Fruit fly (Drosophila melanogaster) whole organism, embryonic: ENCODE results near the gene CG7239.

Source experiments
- Atf6 ChIP-seq: fragments of 200-800 bp; sonication (Bioruptor generic); IDR thresholded peaks from 2 replicates; pipeline ENCODE4 v1.3.6; 2022; ENCODE audit warnings: missing biosample characterization, missing genetic modification characterization
- CG10267 ChIP-seq: fragments of 200-800 bp; sonication (Bioruptor generic); optimal IDR thresholded peaks from 2 replicates; lab custom pipeline; 2018; ENCODE audit warnings: missing biosample characterization, mild to moderate bottlenecking, missing genetic modification characterization, moderate library complexity
- CG15479 ChIP-seq: fragments of 200-800 bp; sonication (Bioruptor generic); optimal IDR thresholded peaks from 3 replicates; lab custom pipeline; 2019; ENCODE audit warnings: missing biosample characterization, mild to moderate bottlenecking, missing genetic modification characterization, moderate library complexity
- CG15601 ChIP-seq: fragments of 200-800 bp; sonication (Bioruptor generic); optimal IDR thresholded peaks from 3 replicates; lab custom pipeline; 2019; ENCODE audit warnings: missing biosample characterization, mild to moderate bottlenecking, missing genetic modification characterization, moderate library complexity
- CG1602 ChIP-seq: fragments of 200-800 bp; sonication (Bioruptor generic); optimal IDR thresholded peaks from 3 replicates; lab custom pipeline; 2016; ENCODE audit warnings: missing biosample characterization, missing genetic modification characterization
- CG2116 ChIP-seq: fragments of 200-800 bp; sonication (Bioruptor generic); optimal IDR thresholded peaks from 3 replicates; lab custom pipeline; 2018; ENCODE audit warnings: missing biosample characterization, mild to moderate bottlenecking, missing genetic modification characterization
- CG33557 ChIP-seq: fragments of 200-800 bp; sonication (Bioruptor generic); optimal IDR thresholded peaks from 2 replicates; lab custom pipeline; 2019; ENCODE audit warnings: missing biosample characterization, mild to moderate bottlenecking, missing genetic modification characterization, moderate library complexity
- CG42726 ChIP-seq: fragments of 200-800 bp; sonication (Bioruptor generic); IDR thresholded peaks from 2 replicates; pipeline ENCODE4 v1.3.6; 2022; ENCODE audit warnings: missing biosample characterization, missing genetic modification characterization; ENCODE audit not compliant: partially characterized antibody
- CG4328 ChIP-seq: fragments of 200-800 bp; sonication (Bioruptor generic); optimal IDR thresholded peaks from 3 replicates; lab custom pipeline; 2017; ENCODE audit warnings: missing biosample characterization, missing genetic modification reagents, missing genetic modification characterization
- CG4617 ChIP-seq: fragments of 200-800 bp; sonication (Bioruptor generic); optimal IDR thresholded peaks from 3 replicates; lab custom pipeline; 2016; ENCODE audit warnings: missing biosample characterization, missing genetic modification characterization, borderline replicate concordance
- CG4730 ChIP-seq: fragments of 200-800 bp; sonication (Bioruptor generic); IDR thresholded peaks from 2 replicates; pipeline ENCODE4 v1.3.6; 2022; ENCODE audit warnings: missing biosample characterization, missing genetic modification characterization
- CG6765 ChIP-seq: fragments of 200-800 bp; sonication (Bioruptor generic); optimal IDR thresholded peaks from 3 replicates; lab custom pipeline; 2017; ENCODE audit warnings: missing biosample characterization, mild to moderate bottlenecking, missing genetic modification characterization
- CG8944 ChIP-seq: fragments of 200-800 bp; sonication (Bioruptor generic); optimal IDR thresholded peaks from 3 replicates; lab custom pipeline; 2016; ENCODE audit warnings: missing biosample characterization, missing genetic modification characterization
- CG9609 ChIP-seq: fragments of 200-800 bp; sonication (Bioruptor generic); optimal IDR thresholded peaks from 3 replicates; lab custom pipeline; 2016; ENCODE audit warnings: missing biosample characterization, missing genetic modification characterization
- CG9932 ChIP-seq: fragments of 200-800 bp; sonication (Bioruptor generic); IDR thresholded peaks from 2 replicates; pipeline ENCODE4 v1.3.6; 2022; ENCODE audit warnings: missing biosample characterization, missing genetic modification characterization
- Camta ChIP-seq: fragments of 200-800 bp; sonication (Bioruptor generic); optimal IDR thresholded peaks from 2 replicates; lab custom pipeline; 2016; ENCODE audit warnings: missing biosample characterization, missing genetic modification characterization
- Dp ChIP-seq: fragments of 200-800 bp; sonication (Bioruptor generic); optimal IDR thresholded peaks from 2 replicates; lab custom pipeline; 2018; ENCODE audit warnings: missing biosample characterization, mild to moderate bottlenecking, missing genetic modification characterization, moderate library complexity
- HLH54F ChIP-seq: fragments of 200-800 bp; sonication (Bioruptor generic); optimal IDR thresholded peaks from 3 replicates; lab custom pipeline; 2016; ENCODE audit warnings: missing biosample characterization, missing genetic modification characterization
- Hr3 ChIP-seq: fragments of 200-800 bp; sonication (Bioruptor generic); optimal IDR thresholded peaks from 3 replicates; lab custom pipeline; 2016; ENCODE audit warnings: missing biosample characterization, missing genetic modification characterization
- Hr78 ChIP-seq, 2 experiments: fragments of 200-800 bp in 1 of 2; fragments of >200 bp in 1 of 2; sonication (Bioruptor generic) in 1 of 2; optimal IDR thresholded peaks; 2 replicates each; lab custom pipeline; 2017 to 2019; ENCODE audit warnings: missing biosample characterization in 2 of 2, missing genetic modification characterization in 2 of 2, mild to moderate bottlenecking in 1 of 2, moderate library complexity in 1 of 2
- Lim3 ChIP-seq: fragments of 200-800 bp; sonication (Bioruptor generic); IDR thresholded peaks from 2 replicates; pipeline ENCODE4 v1.3.6; 2022; ENCODE audit warnings: missing biosample characterization, missing genetic modification characterization
- Opbp ChIP-seq: fragments of 200-800 bp; sonication (Bioruptor generic); IDR thresholded peaks from 3 replicates; pipeline ENCODE4 v1.3.6; 2022; ENCODE audit warnings: missing biosample characterization, missing genetic modification characterization; ENCODE audit not compliant: partially characterized antibody
- Ptx1 ChIP-seq: fragments of 200-800 bp; sonication (Bioruptor generic); IDR thresholded peaks from 2 replicates; pipeline ENCODE4 v1.3.6; 2022; ENCODE audit warnings: missing biosample characterization, missing genetic modification characterization
- Scr ChIP-seq: fragments of 200-800 bp; sonication (Bioruptor generic); IDR thresholded peaks from 2 replicates; pipeline ENCODE4 v1.3.6; 2022; ENCODE audit warnings: missing biosample characterization, missing genetic modification characterization; ENCODE audit not compliant: partially characterized antibody
- Side ChIP-seq: fragments of 200-800 bp; sonication (Bioruptor generic); optimal IDR thresholded peaks from 2 replicates; lab custom pipeline; 2016; ENCODE audit warnings: missing biosample characterization, missing genetic modification characterization
- Sry-β ChIP-seq: fragments of 200-800 bp; sonication (Bioruptor generic); optimal IDR thresholded peaks from 2 replicates; lab custom pipeline; 2018; ENCODE audit warnings: missing biosample characterization, mild to moderate bottlenecking, missing genetic modification characterization, moderate library complexity
- Trl ChIP-seq, 3 experiments: fragments of >200 bp in 2 of 3; fragments of 200-800 bp in 1 of 3; sonication (Bioruptor generic) in 1 of 3; optimal IDR thresholded peaks; 2 replicates in 1 of 3; 3 replicates in 2 of 3; lab custom pipeline; 2016 to 2017; ENCODE audit warnings: missing biosample characterization in 1 of 3, missing genetic modification characterization in 1 of 3
- Xbp1 ChIP-seq: fragments of 200-800 bp; sonication (Bioruptor generic); optimal IDR thresholded peaks from 3 replicates; lab custom pipeline; 2016; ENCODE audit warnings: missing biosample characterization, mild to moderate bottlenecking, missing genetic modification characterization
- YL-1 ChIP-seq: fragments of 200-800 bp; sonication (Bioruptor generic); optimal IDR thresholded peaks from 3 replicates; lab custom pipeline; 2017; ENCODE audit warnings: missing biosample characterization, mild to moderate bottlenecking, missing genetic modification characterization
- ab ChIP-seq: fragments of 200-800 bp; sonication (Bioruptor generic); optimal IDR thresholded peaks from 2 replicates; lab custom pipeline; 2016; ENCODE audit warnings: missing biosample characterization, missing genetic modification characterization
- aop ChIP-seq: fragments of 200-800 bp; sonication (Bioruptor generic); IDR thresholded peaks from 2 replicates; pipeline ENCODE4 v1.3.6; 2022; ENCODE audit warnings: missing biosample characterization, missing genetic modification characterization
- ara ChIP-seq: fragments of 200-800 bp; sonication (Bioruptor generic); IDR thresholded peaks from 2 replicates; pipeline ENCODE4 v1.3.6; 2022; ENCODE audit warnings: missing biosample characterization, missing genetic modification characterization
- bigmax ChIP-seq: fragments of 200-800 bp; sonication (Bioruptor generic); optimal IDR thresholded peaks from 2 replicates; lab custom pipeline; 2018; ENCODE audit warnings: missing biosample characterization, mild to moderate bottlenecking, missing genetic modification characterization
- cg ChIP-seq: fragments of 200-800 bp; sonication (Bioruptor generic); optimal IDR thresholded peaks from 3 replicates; lab custom pipeline; 2019; ENCODE audit warnings: missing biosample characterization, mild to moderate bottlenecking, missing genetic modification characterization, moderate library complexity
- danr ChIP-seq: fragments of 200-800 bp; sonication (Bioruptor generic); IDR thresholded peaks from 2 replicates; pipeline ENCODE4 v1.3.6; 2022; ENCODE audit warnings: missing biosample characterization, missing genetic modification characterization
- en ChIP-seq: fragments of 200-800 bp; sonication (Bioruptor generic); optimal IDR thresholded peaks from 2 replicates; lab custom pipeline; 2016; ENCODE audit warnings: missing biosample characterization, missing genetic modification characterization
- fd102C ChIP-seq: fragments of 200-800 bp; sonication (Bioruptor generic); optimal IDR thresholded peaks from 2 replicates; lab custom pipeline; 2018; ENCODE audit warnings: missing biosample characterization, mild to moderate bottlenecking, missing genetic modification characterization, moderate library complexity
- fd3F ChIP-seq: fragments of 200-800 bp; sonication (Bioruptor generic); optimal IDR thresholded peaks from 2 replicates; lab custom pipeline; 2018; ENCODE audit warnings: missing biosample characterization, mild to moderate bottlenecking, missing genetic modification characterization, moderate library complexity
- ham ChIP-seq: fragments of 200-800 bp; sonication (Bioruptor generic); IDR thresholded peaks from 2 replicates; pipeline ENCODE4 v1.3.6; 2022; ENCODE audit warnings: missing biosample characterization, missing genetic modification characterization
- inv ChIP-seq: fragments of 200-800 bp; sonication (Bioruptor generic); IDR thresholded peaks from 2 replicates; pipeline ENCODE4 v1.3.6; 2022; ENCODE audit warnings: missing biosample characterization, missing genetic modification characterization; ENCODE audit not compliant: partially characterized antibody
- kah ChIP-seq: fragments of 200-800 bp; sonication (Bioruptor generic); optimal IDR thresholded peaks from 2 replicates; lab custom pipeline; 2018; ENCODE audit warnings: missing biosample characterization, mild to moderate bottlenecking, missing genetic modification characterization
- kay ChIP-seq: fragments of 200-800 bp; sonication (Bioruptor generic); optimal IDR thresholded peaks from 2 replicates; lab custom pipeline; 2016; ENCODE audit warnings: missing biosample characterization, missing genetic modification characterization
- ken ChIP-seq: fragments of 200-800 bp; sonication (Bioruptor generic); IDR thresholded peaks from 3 replicates; pipeline ENCODE4 v1.3.6; 2022; ENCODE audit warnings: missing biosample characterization, missing genetic modification characterization
- otp ChIP-seq: fragments of 200-800 bp; sonication (Bioruptor generic); IDR thresholded peaks from 3 replicates; pipeline ENCODE4, ENCODE4 v1.3.6; 2022; ENCODE audit warnings: missing biosample characterization, missing genetic modification characterization
- pfk ChIP-seq: fragments of 200-800 bp; sonication (Bioruptor generic); optimal IDR thresholded peaks from 2 replicates; lab custom pipeline; 2018; ENCODE audit warnings: missing biosample characterization, mild to moderate bottlenecking, missing genetic modification characterization, moderate library complexity
- pnt ChIP-seq: fragments of 200-800 bp; sonication (Bioruptor generic); optimal IDR thresholded peaks from 3 replicates; lab custom pipeline; 2016; ENCODE audit warnings: missing biosample characterization, missing genetic modification characterization
- psq ChIP-seq: fragments of 200-800 bp; sonication (Bioruptor generic); optimal IDR thresholded peaks from 2 replicates; lab custom pipeline; 2017; ENCODE audit warnings: missing biosample characterization, missing genetic modification characterization
- scrt ChIP-seq: fragments of 200-800 bp; sonication (Bioruptor generic); optimal IDR thresholded peaks from 2 replicates; lab custom pipeline; 2018; ENCODE audit warnings: missing biosample characterization, mild to moderate bottlenecking, missing genetic modification characterization, moderate library complexity
- sob ChIP-seq: fragments of 200-800 bp; sonication (Bioruptor generic); IDR thresholded peaks from 2 replicates; pipeline ENCODE4 v1.3.6; 2022; ENCODE audit warnings: missing biosample characterization, missing genetic modification characterization
- toy ChIP-seq: fragments of 200-800 bp; sonication (Bioruptor generic); IDR thresholded peaks from 2 replicates; pipeline ENCODE4 v1.3.6; 2022; ENCODE audit warnings: missing biosample characterization, missing genetic modification characterization
- vnd ChIP-seq: fragments of 200-800 bp; sonication (Bioruptor generic); IDR thresholded peaks from 3 replicates; pipeline ENCODE4 v1.3.6; 2022; ENCODE audit warnings: missing biosample characterization, missing genetic modification characterization; ENCODE audit not compliant: partially characterized antibody

Gene CG7239

DNA sequence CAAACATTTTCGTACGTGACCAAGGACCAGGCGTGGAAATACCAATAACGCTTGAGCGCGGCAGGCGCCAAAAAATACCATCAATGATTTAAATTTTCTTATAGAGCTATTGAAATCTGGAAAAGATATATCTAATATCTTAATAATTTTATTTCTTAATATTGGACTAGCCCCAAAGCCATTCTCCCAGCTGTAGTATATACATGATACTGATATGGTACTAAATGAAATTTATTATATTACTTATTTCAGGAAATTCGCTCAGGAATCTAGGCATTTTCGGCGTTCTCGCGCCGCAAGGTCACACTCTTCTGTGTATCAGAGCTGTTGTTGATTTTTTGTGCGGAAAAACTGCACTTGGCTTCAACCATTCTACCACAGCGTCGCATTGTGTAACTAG lies at the start of gene CG7239, which contains the start of gene CG14005 (continued):
- TF ChIP-seq scrt (GFP tag; lab: Kevin White, UChicago) (no peak), pfk (no peak), CG1602 (GFP tag; lab: Kevin White, UChicago) (no peak), bigmax (GFP tag; lab: Kevin White, UChicago) (no peak), inv (no peak), pnt (no peak), aop (GFP tag; lab: Robert Waterston, UW) (no peak), CG4730 (no peak), Atf6 (GFP tag; lab: Robert Waterston, UW) (no peak), CG4328 (GFP tag; lab: Kevin White, UChicago) (no peak), CG9932 (GFP tag; lab: Robert Waterston, UW) (peak; percentile 19; the same call in 1 of the 2 replicates), cg (no peak), Hr78 (GFP tag; optimal IDR thresholded peaks at IDR 0.05; lab: Kevin White, UChicago) (no peak), en (GFP tag; lab: Kevin White, UChicago) (no peak), toy (GFP tag; lab: Robert Waterston, UW) (no peak), CG9609 (no peak), CG10267 (tag; lab: Kevin White, UChicago) (peak; percentile 40), Scr (GFP tag; lab: Robert Waterston, UW) (no peak), ara (GFP tag; lab: Robert Waterston, UW) (no peak), CG2116 (GFP tag; lab: Kevin White, UChicago) (peak; percentile 48), Lim3 (no peak), CG33557 (no peak), CG8944 (no peak), HLH54F (GFP tag; lab: Kevin White, UChicago) (no peak), vnd (no peak), otp (GFP tag; lab: Robert Waterston, UW) (no peak), CG42726 (GFP tag; lab: Robert Waterston, UW) (no peak), Xbp1 (GFP tag; lab: Kevin White, UChicago) (no peak), fd102C (no peak), Dp (peak; percentile 59), Side (GFP tag; lab: Kevin White, UChicago) (no peak), Trl (optimal IDR thresholded peaks at IDR 0.05; lab: Kevin White, UChicago) (no peak), Trl (GFP tag; optimal IDR thresholded peaks at IDR 0.05; lab: Kevin White, UChicago) (no peak), psq (no peak), ab (no peak), YL-1 (GFP tag; lab: Kevin White, UChicago) (peak; percentile 63), Sry-β (GFP tag; lab: Kevin White, UChicago) (no peak), Camta (no peak), fd3F (no peak), kah (no peak), sob (GFP tag; lab: Robert Waterston, UW) (no peak), CG15601 (no peak), CG15479 (GFP tag; lab: Kevin White, UChicago) (no peak), danr (GFP tag; lab: Robert Waterston, UW) (no peak), Opbp (GFP tag; lab: Robert Waterston, UW) (no peak), Ptx1 (GFP tag; lab: Robert Waterston, UW) (no peak), CG4617 (GFP tag; lab: Kevin White, UChicago) (peak; percentile 56), ken (no peak), ham (GFP tag; lab: Robert Waterston, UW) (no peak), Hr3 (GFP tag; lab: Kevin White, UChicago) (no peak), kay (GFP tag; lab: Kevin White, UChicago) (no peak), CG6765 (no peak)
